Worm (Caenorhabditis elegans) whole organism, L1 larva: ENCODE data around the gene F46C5.7.

ENCODE experiments used
- C04F5.9 ChIP-seq: sonication (generic microtip); optimal IDR thresholded peaks from 2 replicates; lab custom pipeline; 2016; ENCODE audit warnings: missing genetic modification characterization, missing compliant biosample characterization
- C16A3.4 ChIP-seq: fragments of 150-350 bp; optimal IDR thresholded peaks from 2 replicates; lab custom pipeline; 2014; ENCODE audit warnings: missing biosample characterization, missing genetic modification characterization
- F16B12.6 ChIP-seq: fragments of 150-350 bp; optimal IDR thresholded peaks from 2 replicates; lab custom pipeline; 2014; ENCODE audit warnings: missing biosample characterization, missing genetic modification characterization
- Y116A8C.19 ChIP-seq: sonication (generic microtip); optimal IDR thresholded peaks from 2 replicates; lab custom pipeline; 2016; ENCODE audit warnings: missing compliant biosample characterization, missing genetic modification characterization, borderline replicate concordance
- aly-2 ChIP-seq: fragments of 150-350 bp; optimal IDR thresholded peaks from 2 replicates; lab custom pipeline; 2014; ENCODE audit warnings: missing biosample characterization, missing genetic modification characterization
- blmp-1 ChIP-seq: fragments of 150-350 bp; optimal IDR thresholded peaks from 2 replicates; lab custom pipeline; 2014; ENCODE audit warnings: missing biosample characterization, missing genetic modification characterization
- ceh-8 ChIP-seq: fragments of 200-800 bp; sonication (Bioruptor generic); optimal IDR thresholded peaks from 2 replicates; lab custom pipeline; 2018; ENCODE audit warnings: mild to moderate bottlenecking, missing genetic modification characterization, moderate library complexity, missing compliant biosample characterization
- ceh-82 ChIP-seq, 3 experiments: fragments of 150-350 bp in 1 of 3; sonication (generic microtip) in 2 of 3; optimal IDR thresholded peaks; 2 replicates each; lab custom pipeline; 2014 to 2017; ENCODE audit warnings: missing biosample characterization in 3 of 3, missing genetic modification characterization in 3 of 3
- ceh-88 ChIP-seq: fragments of 200-800 bp; sonication (Bioruptor generic); IDR thresholded peaks from 2 replicates; pipeline ENCODE4 v1.3.6; 2022; ENCODE audit warnings: missing genetic modification characterization, missing compliant biosample characterization
- ces-1 ChIP-seq: fragments of 150-350 bp; optimal IDR thresholded peaks from 2 replicates; lab custom pipeline; 2014; ENCODE audit warnings: missing biosample characterization, missing genetic modification reagents, missing genetic modification characterization
- dpl-1 ChIP-seq, 3 experiments: fragments of 150-350 bp in 2 of 3; sonication (generic microtip) in 1 of 3; optimal IDR thresholded peaks; 2 replicates each; lab custom pipeline; 2014 to 2017; ENCODE audit warnings: missing biosample characterization in 3 of 3, missing genetic modification characterization in 3 of 3, missing genetic modification reagents in 3 of 3
- dsc-1 ChIP-seq: sonication (generic microtip); optimal IDR thresholded peaks from 2 replicates; lab custom pipeline; 2016; ENCODE audit warnings: mild to moderate bottlenecking, missing genetic modification characterization, missing compliant biosample characterization
- efl-1 ChIP-seq, 4 experiments: fragments of 150-350 bp; optimal IDR thresholded peaks in 3 of 4; peaks in 1 of 4; 1 replicate in 1 of 4; 2 replicates in 3 of 4; lab custom pipeline; 2014; ENCODE audit warnings: missing biosample characterization in 2 of 4, missing genetic modification characterization in 2 of 4, missing genetic modification reagents in 2 of 4
- egl-13 ChIP-seq: sonication (generic microtip); optimal IDR thresholded peaks from 2 replicates; lab custom pipeline; 2016; ENCODE audit warnings: missing genotype, missing genetic modification reagents, missing genetic modification characterization, missing compliant biosample characterization
- egl-27 ChIP-seq, 2 experiments: fragments of 150-350 bp in 1 of 2; sonication (generic microtip); optimal IDR thresholded peaks; 3 replicates each; lab custom pipeline; 2017 to 2018; ENCODE audit warnings: missing biosample characterization in 2 of 2, missing genetic modification characterization in 2 of 2, missing genetic modification reagents in 2 of 2
- elt-3 ChIP-seq, 6 experiments: fragments of 150-350 bp in 1 of 6; sonication (generic microtip); optimal IDR thresholded peaks; 2 replicates each; lab custom pipeline; 2017 to 2018; ENCODE audit warnings: missing biosample characterization in 6 of 6, missing genetic modification characterization in 6 of 6, inconsistent platforms in 1 of 6
- fkh-10 ChIP-seq: sonication (generic microtip); optimal IDR thresholded peaks from 2 replicates; lab custom pipeline; 2017; ENCODE audit warnings: missing biosample characterization, missing genetic modification reagents, missing genetic modification characterization
- fkh-4 ChIP-seq: sonication (generic microtip); optimal IDR thresholded peaks from 2 replicates; lab custom pipeline; 2016; ENCODE audit warnings: missing compliant biosample characterization, missing genetic modification characterization, borderline replicate concordance
- hlh-4 ChIP-seq: sonication (generic microtip); optimal IDR thresholded peaks from 2 replicates; lab custom pipeline; 2016; ENCODE audit warnings: mild to moderate bottlenecking, missing genetic modification characterization, missing compliant biosample characterization
- hpl-2 ChIP-seq: fragments of 150-350 bp; optimal IDR thresholded peaks from 2 replicates; lab custom pipeline; 2014; ENCODE audit warnings: missing biosample characterization, missing genetic modification reagents, missing genetic modification characterization
- jun-1 ChIP-seq: fragments of 150-350 bp; optimal IDR thresholded peaks from 2 replicates; lab custom pipeline; 2014; ENCODE audit warnings: missing biosample characterization, missing genetic modification reagents, missing genetic modification characterization
- lin-13 ChIP-seq: fragments of 150-350 bp; optimal IDR thresholded peaks from 2 replicates; lab custom pipeline; 2014; ENCODE audit warnings: missing biosample characterization, missing genetic modification reagents, missing genetic modification characterization
- lin-35 ChIP-seq, 2 experiments: fragments of 150-350 bp; optimal IDR thresholded peaks; 2 replicates each; lab custom pipeline; 2014; ENCODE audit warnings: missing biosample characterization in 2 of 2, missing genetic modification characterization in 2 of 2, missing genetic modification reagents in 2 of 2
- lin-39 ChIP-seq: fragments of 150-350 bp; optimal IDR thresholded peaks from 2 replicates; lab custom pipeline; 2014; ENCODE audit warnings: missing biosample characterization, missing genetic modification reagents, missing genetic modification characterization
- lir-3 ChIP-seq: sonication (generic microtip); optimal IDR thresholded peaks from 2 replicates; lab custom pipeline; 2016; ENCODE audit warnings: mild to moderate bottlenecking, missing genetic modification characterization, moderate library complexity, missing compliant biosample characterization; ENCODE audit not compliant: poor library complexity
- lsy-2 ChIP-seq, 2 experiments: fragments of 150-350 bp; optimal IDR thresholded peaks; 2 replicates each; lab custom pipeline; 2014; ENCODE audit warnings: missing biosample characterization in 2 of 2, missing genetic modification characterization in 2 of 2
- mef-2 ChIP-seq: fragments of 150-350 bp; optimal IDR thresholded peaks from 2 replicates; lab custom pipeline; 2014; ENCODE audit warnings: missing biosample characterization, missing genetic modification characterization
- mep-1 ChIP-seq: fragments of 150-350 bp; optimal IDR thresholded peaks from 2 replicates; lab custom pipeline; 2014; ENCODE audit warnings: missing biosample characterization, missing genetic modification characterization
- nhr-19 ChIP-seq: fragments of 200-800 bp; sonication (Bioruptor generic); conservative IDR thresholded peaks from 2 replicates; pipeline ENCODE4 v1.3.6; 2022; ENCODE audit warnings: missing genetic modification characterization, missing compliant biosample characterization
- nhr-20 ChIP-seq: sonication (generic microtip); optimal IDR thresholded peaks from 2 replicates; lab custom pipeline; 2016; ENCODE audit warnings: mild to moderate bottlenecking, missing genetic modification characterization, missing compliant biosample characterization
- nhr-47 ChIP-seq: sonication (generic microtip); optimal IDR thresholded peaks from 2 replicates; lab custom pipeline; 2016; ENCODE audit warnings: mild to moderate bottlenecking, missing genetic modification characterization, moderate library complexity, missing compliant biosample characterization
- nhr-71 ChIP-seq: sonication (generic microtip); optimal IDR thresholded peaks from 2 replicates; lab custom pipeline; 2016; ENCODE audit warnings: mild to moderate bottlenecking, missing genetic modification characterization, moderate library complexity, missing compliant biosample characterization
- nhr-76 ChIP-seq: sonication (generic microtip); optimal IDR thresholded peaks from 2 replicates; lab custom pipeline; 2017; ENCODE audit warnings: missing biosample characterization, missing genetic modification characterization
- nhr-85 ChIP-seq: sonication (generic microtip); peaks from one replicate; lab custom pipeline; 2016; ENCODE audit warnings: missing genetic modification characterization, inconsistent platforms, missing compliant biosample characterization
- pag-3 ChIP-seq: sonication (generic microtip); optimal IDR thresholded peaks from 2 replicates; lab custom pipeline; 2017; ENCODE audit warnings: missing genetic modification characterization, mild to moderate bottlenecking, missing compliant biosample characterization, antibody characterized with exemption, borderline replicate concordance; ENCODE audit not compliant: insufficient read depth
- rnt-1 ChIP-seq: sonication (generic microtip); optimal IDR thresholded peaks from 2 replicates; lab custom pipeline; 2016; ENCODE audit warnings: mild to moderate bottlenecking, missing genetic modification characterization, moderate library complexity, missing compliant biosample characterization
- snpc-4 ChIP-seq: fragments of 150-350 bp; optimal IDR thresholded peaks from 2 replicates; lab custom pipeline; 2014; ENCODE audit warnings: missing biosample characterization, missing genetic modification characterization
- sox-4 ChIP-seq: sonication (generic microtip); optimal IDR thresholded peaks from 2 replicates; lab custom pipeline; 2016; ENCODE audit warnings: missing genetic modification characterization, missing compliant biosample characterization
- sptf-1 ChIP-seq: fragments of 150-350 bp; optimal IDR thresholded peaks from 2 replicates; lab custom pipeline; 2014; ENCODE audit warnings: missing biosample characterization, missing genetic modification characterization
- sup-37 ChIP-seq: fragments of 200-800 bp; sonication (Bioruptor generic); optimal IDR thresholded peaks from 2 replicates; lab custom pipeline; 2018; ENCODE audit warnings: mild to moderate bottlenecking, missing genetic modification characterization, missing compliant biosample characterization
- swsn-7 ChIP-seq: sonication (generic microtip); optimal IDR thresholded peaks from 2 replicates; lab custom pipeline; 2016; ENCODE audit warnings: missing genetic modification characterization, missing compliant biosample characterization
- unc-30 ChIP-seq: sonication (generic microtip); optimal IDR thresholded peaks from 2 replicates; lab custom pipeline; 2017; ENCODE audit warnings: missing biosample characterization, missing genetic modification characterization
- xbp-1 ChIP-seq: sonication (generic microtip); optimal IDR thresholded peaks from 2 replicates; lab custom pipeline; 2016; ENCODE audit warnings: missing genetic modification characterization, missing compliant biosample characterization
- zip-4 ChIP-seq: fragments of 200-800 bp; sonication (Bioruptor generic); optimal IDR thresholded peaks from 2 replicates; lab custom pipeline; 2018; ENCODE audit warnings: mild to moderate bottlenecking, missing genetic modification characterization, moderate library complexity, missing compliant biosample characterization
- ztf-4 ChIP-seq: fragments of 150-350 bp; optimal IDR thresholded peaks from 2 replicates; lab custom pipeline; 2014; ENCODE audit warnings: missing biosample characterization, missing genetic modification characterization

F46C5.7 gene

DNA sequence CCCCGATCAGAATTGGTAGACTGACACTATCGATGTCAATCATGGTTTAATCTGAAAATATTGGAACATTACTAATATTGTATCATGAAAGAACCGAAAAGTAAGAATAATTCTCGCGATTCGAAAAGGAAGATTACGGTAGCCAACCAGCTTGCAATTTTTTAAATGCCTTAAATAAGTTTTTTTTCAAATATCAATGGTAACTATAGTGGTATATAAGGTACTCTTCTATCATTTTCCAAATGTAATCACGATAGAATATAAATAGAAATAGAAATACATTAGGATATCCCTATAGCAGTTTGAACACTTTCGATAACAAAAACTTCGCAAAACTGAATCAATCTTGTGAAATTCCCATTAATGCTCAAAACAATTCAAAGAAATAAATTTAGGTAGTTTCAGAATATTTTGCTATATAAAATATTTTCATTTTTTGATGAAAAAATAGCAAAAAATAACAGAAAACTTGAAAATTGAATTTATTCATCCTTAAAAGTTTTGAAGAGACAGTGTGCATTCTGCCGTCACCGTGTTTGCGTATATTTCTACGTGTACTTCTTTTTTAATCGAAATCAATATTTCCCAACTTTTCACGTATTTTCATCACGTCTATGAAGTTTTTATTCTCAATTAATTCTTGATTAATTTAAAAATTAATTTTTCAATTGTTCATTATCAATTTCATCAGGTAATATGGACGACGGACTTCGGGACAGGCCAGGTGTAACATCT, 28.3 kb upstream of the F46C5.7 start, which contains the start of the genes F46C5.9 and rer-1:
Gene F46C5.9, minus strand, starts transcription at position 51 of the 735 bp plus-strand sequence.
Gene rer-1, plus strand, starts transcription at position 692 of the 735 bp plus-strand sequence.
- TF ChIP-seq nhr-71 (tag; lab: Kevin White, UChicago) (peak; percentile 14), nhr-20 (tag; lab: Kevin White, UChicago) (peak; percentile 29), xbp-1 (peak; percentile 93), sox-4 (no peak), jun-1 (tag; lab: Kevin White, UChicago) (no peak), Y116A8C.19 (tag; lab: Kevin White, UChicago) (no peak), mep-1 (no peak), efl-1 (optimal IDR thresholded peaks at IDR 0.05; lab: Kevin White, UChicago) (peak; percentile 25 to 47), efl-1 (GFP tag; optimal IDR thresholded peaks at IDR 0.05 in 1 of 2; lab: Kevin White, UChicago) (peak; percentile 51 to 80), dpl-1 (GFP tag; optimal IDR thresholded peaks at IDR 0.05; lab: Kevin White, UChicago) (peak; percentile 0 to 48 (median 12)), fkh-10 (GFP tag; lab: Kevin White, UChicago) (no peak), ceh-82 (tag; optimal IDR thresholded peaks at IDR 0.05; lab: Kevin White, UChicago) (no peak), F16B12.6 (tag; lab: Kevin White, UChicago) (peak; percentile 83), ces-1 (GFP tag; lab: Kevin White, UChicago) (no peak), unc-30 (tag; lab: Kevin White, UChicago) (no peak), pag-3 (no peak), sup-37 (GFP tag; lab: Kevin White, UChicago) (no peak), fkh-4 (tag; lab: Kevin White, UChicago) (no peak), dsc-1 (tag; lab: Kevin White, UChicago) (no peak), mef-2 (tag; lab: Kevin White, UChicago) (no peak), swsn-7 (no peak), lir-3 (no peak), rnt-1 (no peak), hpl-2 (GFP tag; lab: Kevin White, UChicago) (no peak), lin-35 (GFP tag; optimal IDR thresholded peaks at IDR 0.05; lab: Kevin White, UChicago) (peak; percentile 25 to 54), nhr-76 (no peak), sptf-1 (tag; lab: Kevin White, UChicago) (no peak), egl-13 (tag; lab: Kevin White, UChicago) (no peak), ceh-8 (GFP tag; lab: Kevin White, UChicago) (no peak), ztf-4 (no peak), lsy-2 (tag; optimal IDR thresholded peaks at IDR 0.05; lab: Kevin White, UChicago) (peak in 1 of 2 experiments; percentile 63), lin-39 (no peak), ceh-88 (no peak), snpc-4 (tag; lab: Kevin White, UChicago) (no peak), C16A3.4 (tag; lab: Kevin White, UChicago) (peak; percentile 25), egl-27 (tag; optimal IDR thresholded peaks at IDR 0.05; lab: Kevin White, UChicago) (no peak), hlh-4 (no peak), blmp-1 (tag; lab: Kevin White, UChicago) (peak; percentile 19), nhr-47 (peak; percentile 6), nhr-85 (tag; lab: Kevin White, UChicago) (no peak), aly-2 (no peak), C04F5.9 (tag; lab: Kevin White, UChicago) (no peak)

DNA sequence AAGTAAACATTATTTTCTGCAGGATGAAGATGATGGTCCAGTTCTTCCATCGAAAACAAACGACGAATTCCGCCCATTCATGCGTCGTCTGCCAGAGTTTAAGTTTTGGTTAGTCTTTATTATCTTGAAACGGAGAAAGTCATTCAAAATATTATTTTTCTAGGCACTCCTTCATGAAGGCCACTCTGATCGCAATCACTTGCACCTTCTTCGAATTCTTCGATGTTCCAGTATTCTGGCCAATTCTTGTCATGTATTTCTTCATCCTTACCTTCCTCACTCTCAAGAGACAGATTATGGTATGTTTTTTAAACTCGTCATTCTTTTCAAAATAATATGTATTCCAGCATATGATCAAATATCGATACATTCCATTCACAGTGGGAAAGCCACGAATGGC, 27.3 kb upstream of the F46C5.7 start:
- TF ChIP-seq zip-4, result no peak
- peak in 1 of 6 experiments; percentile 42 for TF ChIP-seq elt-3 (tag; optimal IDR thresholded peaks at IDR 0.05; lab: Kevin White, UChicago)
- TF ChIP-seq lir-3, result no peak
- TF ChIP-seq nhr-19, result 0 out of 2 replicates have a peak, but pooled peaks have one; percentile 35
- TF ChIP-seq lin-13 (GFP tag; lab: Kevin White, UChicago), result peak; percentile 9
